Worm (Caenorhabditis elegans): ENCODE measurements around the gene F26G1.1.
A peak's percentile ranks its signal among the peaks of the same experiment; 100 is the strongest.

Gene F26G1.1

ce11 chrII:4772441-4772840, 19.0 kb upstream of the F26G1.1 start:
- TF ChIP-seq ceh-48 (tag; optimal IDR thresholded peaks at IDR 0.05) (no peak), sox-4 (tag; optimal IDR thresholded peaks at IDR 0.05) (no peak), K09A11.1 (tag; optimal IDR thresholded peaks at IDR 0.05; ENCODE audit: insufficient read depth) (no peak), elt-2 (tag; optimal IDR thresholded peaks at IDR 0.05) (peak; percentile 13), odd-2 (tag; optimal IDR thresholded peaks at IDR 0.05) (no peak)

ce11 chrII:4773891-4774432, 17.5 kb upstream of the F26G1.1 start, which contains the start of the genes F26G1.9 and F26G1.10:
Gene F26G1.9 (minus strand): TSS chrII:4773991.
Gene F26G1.10 (plus strand): TSS chrII:4774382.
- TF ChIP-seq C38D4.7 (GFP tag; optimal IDR thresholded peaks at IDR 0.05) (no peak), ttx-3 (tag; optimal IDR thresholded peaks at IDR 0.05) (no peak), che-1 (tag; optimal IDR thresholded peaks at IDR 0.05) (no peak), unc-3 (GFP tag; conservative IDR thresholded peaks at IDR 0.05) (no peak), unc-3 (tag; optimal IDR thresholded peaks at IDR 0.05) (no peak), ceh-48 (tag; optimal IDR thresholded peaks at IDR 0.05) (no peak), ref-2 (tag; optimal IDR thresholded peaks at IDR 0.05) (no peak)

- TF ChIP-seq madf-2 (tag; optimal IDR thresholded peaks at IDR 0.05) (no peak), unc-86 (tag; optimal IDR thresholded peaks at IDR 0.05) (no peak), pat-9 (tag; optimal IDR thresholded peaks at IDR 0.05) (no peak), ceh-6 (GFP tag; optimal IDR thresholded peaks at IDR 0.05) (no peak), npax-4 (tag; optimal IDR thresholded peaks at IDR 0.05) (no peak), lin-11 (tag; optimal IDR thresholded peaks at IDR 0.05) (no peak), elt-2 (tag; optimal IDR thresholded peaks at IDR 0.05) (no peak), ceh-31 (tag; optimal IDR thresholded peaks at IDR 0.05) (no peak), pax-1 (tag; optimal IDR thresholded peaks at IDR 0.05) (no peak), T23F11.4 (GFP tag; optimal IDR thresholded peaks at IDR 0.05) (no peak), tbx-7 (tag; optimal IDR thresholded peaks at IDR 0.05) (no peak), ceh-30 (tag; optimal IDR thresholded peaks at IDR 0.05) (no peak), pqm-1 (tag; optimal IDR thresholded peaks at IDR 0.05) (no peak), F13H6.1 (tag; optimal IDR thresholded peaks at IDR 0.05) (no peak), ref-2 (tag; optimal IDR thresholded peaks at IDR 0.05) (no peak)
Observed at ce11 chrII:4775802-4776201, 15.6 kb upstream of the F26G1.1 start.

ce11 chrII:4776933-4777332, 14.5 kb upstream of the F26G1.1 start, which contains the start of gene F26G1.11:
Gene F26G1.11 (plus strand): TSS chrII:4777137.
- no peak for TF ChIP-seq pat-9 (tag; optimal IDR thresholded peaks at IDR 0.05)
- TF ChIP-seq tbx-7 (tag; optimal IDR thresholded peaks at IDR 0.05): no peak
- TF ChIP-seq elt-2 (tag; optimal IDR thresholded peaks at IDR 0.05): peak; percentile 68
- no peak for TF ChIP-seq unc-55 (GFP tag; optimal IDR thresholded peaks at IDR 0.05)

ce11 chrII:4779753-4780152, 11.7 kb upstream of the F26G1.1 start:
- TF ChIP-seq Y22D7AL.16 (tag; optimal IDR thresholded peaks at IDR 0.05) (no peak), unc-42 (tag; optimal IDR thresholded peaks at IDR 0.05) (no peak)

ce11 chrII:4784436-4784835, 7.0 kb upstream of the F26G1.1 start, which contains the start of gene nep-12:
Gene nep-12 (minus strand): TSS chrII:4784536.
- TF ChIP-seq odd-2 (tag; optimal IDR thresholded peaks at IDR 0.05) (no peak), pros-1 (tag; optimal IDR thresholded peaks at IDR 0.05) (no peak), eyg-1 (tag; optimal IDR thresholded peaks at IDR 0.05) (no peak), ceh-48 (tag; optimal IDR thresholded peaks at IDR 0.05) (no peak), lim-6 (tag; optimal IDR thresholded peaks at IDR 0.05) (no peak), tbx-7 (tag; optimal IDR thresholded peaks at IDR 0.05) (no peak), elt-2 (tag; optimal IDR thresholded peaks at IDR 0.05) (no peak), ceh-9 (tag; optimal IDR thresholded peaks at IDR 0.05) (no peak), fkh-6 (tag; optimal IDR thresholded peaks at IDR 0.05) (no peak), K09A11.1 (tag; optimal IDR thresholded peaks at IDR 0.05; ENCODE audit: insufficient read depth) (no peak), pax-1 (tag; optimal IDR thresholded peaks at IDR 0.05) (no peak), T23F11.4 (GFP tag; optimal IDR thresholded peaks at IDR 0.05) (no peak), ets-4 (tag; optimal IDR thresholded peaks at IDR 0.05) (no peak), elt-4 (tag; optimal IDR thresholded peaks at IDR 0.05) (no peak), ceh-19 (GFP tag; optimal IDR thresholded peaks at IDR 0.05) (no peak)
